Fruit fly (Drosophila melanogaster) whole organism: ENCODE data around the gene Icmt.

ENCODE experiments used
- CG8478 ChIP-seq: fragments of >200 bp; optimal IDR thresholded peaks from 2 replicates; lab custom pipeline; 2018; ENCODE audit warnings: inconsistent platforms
- Dll ChIP-seq: fragments of >200 bp; optimal IDR thresholded peaks from 2 replicates; lab custom pipeline; 2017
- EcR ChIP-seq, 2 experiments: fragments of >200 bp; optimal IDR thresholded peaks; 2 replicates each; lab custom pipeline; 2017; ENCODE audit warnings: missing biosample characterization in 2 of 2, missing genetic modification characterization in 2 of 2, missing genetic modification reagents in 2 of 2
- pan ChIP-seq: fragments of >200 bp; optimal IDR thresholded peaks from 2 replicates; lab custom pipeline; 2017
- psq ChIP-seq: fragments of >200 bp; optimal IDR thresholded peaks from 2 replicates; lab custom pipeline; 2017
- usp ChIP-seq: fragments of >200 bp; optimal IDR thresholded peaks from 2 replicates; lab custom pipeline; 2017; ENCODE audit warnings: missing biosample characterization, missing genetic modification characterization, mixed read lengths

Gene Icmt

DNA sequence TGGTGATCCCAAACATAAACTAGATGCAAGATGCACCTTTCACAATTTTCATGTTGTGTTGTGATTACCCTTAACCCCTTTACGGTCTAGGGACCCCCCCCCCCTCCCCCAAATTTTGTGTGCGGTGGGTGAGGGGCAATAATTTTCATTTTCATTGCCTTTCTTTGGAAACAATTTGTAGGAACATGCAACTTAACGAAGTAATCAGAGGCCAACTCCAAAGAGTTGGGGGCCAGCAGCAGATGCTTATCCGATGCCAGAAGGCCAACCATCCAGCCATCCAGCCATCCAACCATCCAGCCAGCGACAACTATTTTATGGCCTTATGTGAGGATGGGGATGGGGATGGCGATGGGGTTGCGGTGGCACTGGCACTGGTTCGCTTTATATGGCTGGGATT, 46.9 kb downstream of the Icmt start:
- TF ChIP-seq pan (lab: Kevin White, UChicago) (no peak), psq (lab: Kevin White, UChicago) (no peak), usp (no peak)

dm6 chr3L:13065619-13066018, 47.6 kb downstream of the Icmt start:
- TF ChIP-seq usp, result no peak
- no peak for TF ChIP-seq Dll (lab: Kevin White, UChicago)
- TF ChIP-seq psq (lab: Kevin White, UChicago), result no peak
- TF ChIP-seq EcR (GFP tag; optimal IDR thresholded peaks at IDR 0.05; lab: Kevin White, UChicago), result no peak
- TF ChIP-seq pan (lab: Kevin White, UChicago), result no peak
- TF ChIP-seq CG8478, result no peak

dm6 chr3L:13066220-13066619, 48.2 kb downstream of the Icmt start:
- no peak for TF ChIP-seq usp
- TF ChIP-seq pan (lab: Kevin White, UChicago), result no peak
- TF ChIP-seq Dll (lab: Kevin White, UChicago), result no peak
- TF ChIP-seq EcR (GFP tag; optimal IDR thresholded peaks at IDR 0.05; lab: Kevin White, UChicago), result no peak
- TF ChIP-seq psq (lab: Kevin White, UChicago), result no peak
- no peak for TF ChIP-seq CG8478

DNA sequence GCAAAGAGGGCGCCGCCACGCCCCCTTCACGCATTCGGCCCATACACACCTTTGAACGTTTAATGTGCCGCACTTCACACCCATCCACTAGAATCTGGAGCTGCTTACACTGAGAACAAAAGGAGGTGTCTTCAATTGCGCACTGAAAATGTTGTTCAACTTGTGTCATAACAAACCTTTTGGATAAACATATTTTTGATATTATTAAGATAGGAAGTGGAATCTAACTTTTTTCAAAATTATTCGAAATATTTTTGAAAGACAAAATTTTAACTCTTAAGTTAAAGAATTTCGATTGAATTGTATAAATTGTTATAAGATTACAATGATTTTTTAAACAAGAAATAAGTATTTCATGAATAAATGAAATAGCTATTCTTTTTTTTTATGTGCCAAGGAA, 50.2 kb downstream of the Icmt start:
- TF ChIP-seq EcR (GFP tag; optimal IDR thresholded peaks at IDR 0.05; lab: Kevin White, UChicago) (no peak), CG8478 (no peak), psq (lab: Kevin White, UChicago) (no peak), pan (lab: Kevin White, UChicago) (no peak), Dll (lab: Kevin White, UChicago) (no peak), usp (no peak)
